Fruit fly (Drosophila melanogaster): ENCODE measurements around the gene Usp7.

Gene Usp7

dm6 chrX:12006678-12007441 lies 22.0 kb downstream of the Usp7 start, which contains the start of gene CG1806 (continued):
- peak; percentile 10 for TF ChIP-seq CG6854 (GFP tag; optimal IDR thresholded peaks at IDR 0.05)
- TF ChIP-seq ems (GFP tag; optimal IDR thresholded peaks at IDR 0.05) = no peak
- peak; percentile 55 for TF ChIP-seq HLHmδ (GFP tag; optimal IDR thresholded peaks at IDR 0.05)
- TF ChIP-seq CG9609 (GFP tag; optimal IDR thresholded peaks at IDR 0.05) = no peak
- 0 out of 3 replicates have a peak, but pooled peaks have one; percentile 20 for TF ChIP-seq CG34422 (GFP tag; IDR thresholded peaks at IDR 0.05)
- peak; percentile 7 for TF ChIP-seq CG10543 (GFP tag; optimal IDR thresholded peaks at IDR 0.05)
- TF ChIP-seq CG5245 (GFP tag; optimal IDR thresholded peaks at IDR 0.05) = no peak

- TF ChIP-seq grau (tag; optimal IDR thresholded peaks at IDR 0.05) = peak; percentile 45
- TF ChIP-seq CG30403 (GFP tag; optimal IDR thresholded peaks at IDR 0.05) = peak; percentile 57
- TF ChIP-seq bsh (GFP tag; optimal IDR thresholded peaks at IDR 0.05) = peak in 1 of 2 experiments; percentile 53
- peak; percentile 50 for TF ChIP-seq CG12659 (GFP tag; optimal IDR thresholded peaks at IDR 0.05)
- no peak for TF ChIP-seq CHES-1-like (GFP tag; optimal IDR thresholded peaks at IDR 0.05)
- 0 out of 3 replicates have a peak, but pooled peaks have one; percentile 8 for TF ChIP-seq B-H1 (GFP tag; IDR thresholded peaks at IDR 0.05)
- no peak for TF ChIP-seq CG3407 (GFP tag; optimal IDR thresholded peaks at IDR 0.05)
- TF ChIP-seq GATAe (GFP tag; conservative IDR thresholded peaks at IDR 0.05) = no peak
- TF ChIP-seq CG4424 (GFP tag; optimal IDR thresholded peaks at IDR 0.05) = peak; percentile 0
- peak; percentile 72 for TF ChIP-seq dmrt99B (tag; optimal IDR thresholded peaks at IDR 0.05)
- no peak for TF ChIP-seq Mes4 (GFP tag; optimal IDR thresholded peaks at IDR 0.05)
- 0 out of 3 replicates have a peak, but pooled peaks have one; percentile 3 for TF ChIP-seq jigr1 (GFP tag; IDR thresholded peaks at IDR 0.05)
- no peak for TF ChIP-seq CG7357 (GFP tag; IDR thresholded peaks at IDR 0.05)
- 0 out of 2 replicates have a peak, but pooled peaks have one; percentile 2 for TF ChIP-seq CG6272 (GFP tag; IDR thresholded peaks at IDR 0.05)
- TF ChIP-seq gcm (GFP tag; optimal IDR thresholded peaks at IDR 0.05) = no peak
- peak; percentile 50 for TF ChIP-seq CG17385 (GFP tag; optimal IDR thresholded peaks at IDR 0.05)
- TF ChIP-seq CG9727 (GFP tag; optimal IDR thresholded peaks at IDR 0.05) = peak; percentile 25
- peak; percentile 0 for TF ChIP-seq Fer1 (GFP tag; optimal IDR thresholded peaks at IDR 0.05)
- TF ChIP-seq CG14441 (GFP tag; IDR thresholded peaks at IDR 0.05) = 0 out of 2 replicates have a peak, but pooled peaks have one; percentile 3
- TF ChIP-seq Drgx (GFP tag; IDR thresholded peaks at IDR 0.05) = 0 out of 2 replicates have a peak, but pooled peaks have one; percentile 8
- TF ChIP-seq bcd (GFP tag; optimal IDR thresholded peaks at IDR 0.05) = no peak
- peak; percentile 41 for TF ChIP-seq CG7839 (tag; optimal IDR thresholded peaks at IDR 0.05)
- TF ChIP-seq CG13775 (GFP tag; optimal IDR thresholded peaks at IDR 0.05) = peak; percentile 3
- peak; percentile 42 for TF ChIP-seq CG15269 (tag; optimal IDR thresholded peaks at IDR 0.05)
- peak; percentile 43 for TF ChIP-seq CG13424 (tag; optimal IDR thresholded peaks at IDR 0.05)
- TF ChIP-seq dpn (GFP tag; optimal IDR thresholded peaks at IDR 0.05) = peak in 1 of 2 experiments; percentile 2
- peak in 1 of 2 experiments; percentile 4 for TF ChIP-seq Eip74EF (GFP tag; optimal IDR thresholded peaks at IDR 0.05)
- 0 out of 2 replicates have a peak, but pooled peaks have one; percentile 9 for TF ChIP-seq wor (GFP tag; IDR thresholded peaks at IDR 0.05)
- no peak for TF ChIP-seq CG6175 (GFP tag; IDR thresholded peaks at IDR 0.05)
- peak; percentile 31 for TF ChIP-seq CG12104 (GFP tag; optimal IDR thresholded peaks at IDR 0.05)
- TF ChIP-seq CG9437 (GFP tag; optimal IDR thresholded peaks at IDR 0.05) = peak; percentile 58
- TF ChIP-seq Hr51 (GFP tag; optimal IDR thresholded peaks at IDR 0.05) = peak in 1 of 2 experiments; percentile 62
- TF ChIP-seq CG2678 (tag; optimal IDR thresholded peaks at IDR 0.05) = peak; percentile 61
- TF ChIP-seq CG12391 (tag; optimal IDR thresholded peaks at IDR 0.05) = peak; percentile 9
- peak; percentile 68 for TF ChIP-seq CG11504 (tag; optimal IDR thresholded peaks at IDR 0.05)
- no peak for TF ChIP-seq Aef1 (GFP tag; IDR thresholded peaks at IDR 0.05)
- TF ChIP-seq zf30C (GFP tag; optimal IDR thresholded peaks at IDR 0.05) = no peak
- TF ChIP-seq CoRest (tag; optimal IDR thresholded peaks at IDR 0.05) = peak; percentile 61
- TF ChIP-seq CG11723 (GFP tag; optimal IDR thresholded peaks at IDR 0.05) = peak; percentile 30
Measured at dm6 chrX:12004395-12004768, 24.4 kb downstream of the Usp7 start.
